Fruit fly (Drosophila melanogaster) whole organism, embryonic: Measurements from ENCODE around the gene CG43755.

Source experiments
- Atf6 ChIP-seq: fragments of 200-800 bp; sonication (Bioruptor generic); IDR thresholded peaks from 2 replicates; pipeline ENCODE4 v1.3.6; 2022; ENCODE audit warnings: missing biosample characterization, missing genetic modification characterization
- Bteb2 ChIP-seq: fragments of 200-800 bp; sonication (Bioruptor generic); optimal IDR thresholded peaks from 2 replicates; lab custom pipeline; 2016; ENCODE audit warnings: missing biosample characterization, missing genetic modification characterization
- CG10209 ChIP-seq: fragments of 200-800 bp; sonication (Bioruptor generic); optimal IDR thresholded peaks from 3 replicates; lab custom pipeline; 2017; ENCODE audit warnings: missing biosample characterization, mild to moderate bottlenecking, missing genetic modification characterization, missing genetic modification reagents
- CG12236 ChIP-seq: fragments of 200-800 bp; sonication (Bioruptor generic); optimal IDR thresholded peaks from 2 replicates; lab custom pipeline; 2016; ENCODE audit warnings: missing biosample characterization, missing genetic modification characterization
- CG12299 ChIP-seq: fragments of 200-800 bp; sonication (Bioruptor generic); optimal IDR thresholded peaks from 2 replicates; lab custom pipeline; 2018; ENCODE audit warnings: missing biosample characterization, mild to moderate bottlenecking, missing genetic modification characterization
- CG12391 ChIP-seq: fragments of 200-800 bp; sonication (Bioruptor generic); optimal IDR thresholded peaks from 3 replicates; lab custom pipeline; 2018; ENCODE audit warnings: missing biosample characterization, mild to moderate bottlenecking, missing genetic modification characterization, moderate library complexity
- CG13775 ChIP-seq: fragments of 200-800 bp; sonication (Bioruptor generic); optimal IDR thresholded peaks from 3 replicates; lab custom pipeline; 2017; ENCODE audit warnings: missing biosample characterization, mild to moderate bottlenecking, missing genetic modification characterization
- CG1529 ChIP-seq: fragments of 200-800 bp; sonication (Bioruptor generic); optimal IDR thresholded peaks from 3 replicates; lab custom pipeline; 2018; ENCODE audit warnings: missing biosample characterization, missing genetic modification characterization
- CG17186 ChIP-seq: fragments of 200-800 bp; sonication (Bioruptor generic); optimal IDR thresholded peaks from 3 replicates; lab custom pipeline; 2017; ENCODE audit warnings: missing biosample characterization, missing genetic modification reagents, missing genetic modification characterization
- CG3065 ChIP-seq: fragments of 200-800 bp; sonication (Bioruptor generic); optimal IDR thresholded peaks from 2 replicates; lab custom pipeline; 2016; ENCODE audit warnings: missing biosample characterization, missing genetic modification characterization
- CG31388 ChIP-seq: fragments of 200-800 bp; sonication (Bioruptor generic); optimal IDR thresholded peaks from 2 replicates; lab custom pipeline; 2016; ENCODE audit warnings: missing biosample characterization, missing genetic modification characterization
- CG32772 ChIP-seq: fragments of 200-800 bp; sonication (Bioruptor generic); IDR thresholded peaks from 2 replicates; pipeline ENCODE4 v1.3.6; 2022; ENCODE audit warnings: missing biosample characterization, missing genetic modification characterization
- CG34422 ChIP-seq: fragments of 200-800 bp; sonication (Bioruptor generic); IDR thresholded peaks from 3 replicates; pipeline ENCODE4 v1.3.6; 2022; ENCODE audit warnings: missing biosample characterization, missing genetic modification characterization
- CG8089 ChIP-seq: fragments of 200-800 bp; sonication (Bioruptor generic); optimal IDR thresholded peaks from 3 replicates; lab custom pipeline; 2016; ENCODE audit warnings: missing biosample characterization, missing genetic modification characterization
- CG8944 ChIP-seq: fragments of 200-800 bp; sonication (Bioruptor generic); optimal IDR thresholded peaks from 3 replicates; lab custom pipeline; 2016; ENCODE audit warnings: missing biosample characterization, missing genetic modification characterization
- CG9727 ChIP-seq: fragments of 200-800 bp; sonication (Bioruptor generic); optimal IDR thresholded peaks from 3 replicates; lab custom pipeline; 2017; ENCODE audit warnings: missing biosample characterization, mild to moderate bottlenecking, missing genetic modification characterization
- Camta ChIP-seq: fragments of 200-800 bp; sonication (Bioruptor generic); optimal IDR thresholded peaks from 2 replicates; lab custom pipeline; 2016; ENCODE audit warnings: missing biosample characterization, missing genetic modification characterization
- Chrac-16 ChIP-seq: fragments of 200-800 bp; sonication (Bioruptor generic); optimal IDR thresholded peaks from 3 replicates; lab custom pipeline; 2016; ENCODE audit warnings: missing biosample characterization, missing genetic modification characterization
- D19B ChIP-seq: fragments of 200-800 bp; sonication (Bioruptor generic); optimal IDR thresholded peaks from 2 replicates; lab custom pipeline; 2017; ENCODE audit warnings: missing biosample characterization, mild to moderate bottlenecking, missing genetic modification characterization
- Drgx ChIP-seq: fragments of 200-800 bp; sonication (Bioruptor generic); IDR thresholded peaks from 2 replicates; pipeline ENCODE4 v1.3.6; 2022; ENCODE audit warnings: missing biosample characterization, missing genetic modification characterization
- ERR ChIP-seq: fragments of 200-800 bp; sonication (Bioruptor generic); optimal IDR thresholded peaks from 2 replicates; lab custom pipeline; 2016; ENCODE audit warnings: missing biosample characterization, missing genetic modification characterization
- HLH4C ChIP-seq: fragments of 200-800 bp; sonication (Bioruptor generic); IDR thresholded peaks from 3 replicates; pipeline ENCODE4 v1.3.6; 2022; ENCODE audit warnings: missing biosample characterization, missing genetic modification characterization; ENCODE audit not compliant: partially characterized antibody
- Hmx ChIP-seq: fragments of 200-800 bp; sonication (Bioruptor generic); optimal IDR thresholded peaks from 2 replicates; lab custom pipeline; 2016; ENCODE audit warnings: missing biosample characterization, missing genetic modification characterization
- Kr ChIP-seq: fragments of 200-800 bp; sonication (Bioruptor generic); optimal IDR thresholded peaks from 2 replicates; lab custom pipeline; 2017; ENCODE audit warnings: missing biosample characterization, mild to moderate bottlenecking, missing genetic modification characterization
- Nf-YC ChIP-seq: fragments of 200-800 bp; optimal IDR thresholded peaks from 3 replicates; lab custom pipeline; 2019; ENCODE audit warnings: missing biosample characterization, mild to moderate bottlenecking, missing genetic modification characterization, moderate library complexity
- Opbp ChIP-seq: fragments of 200-800 bp; sonication (Bioruptor generic); IDR thresholded peaks from 3 replicates; pipeline ENCODE4 v1.3.6; 2022; ENCODE audit warnings: missing biosample characterization, missing genetic modification characterization; ENCODE audit not compliant: partially characterized antibody
- TFAM ChIP-seq: fragments of 200-800 bp; sonication (Bioruptor generic); optimal IDR thresholded peaks from 2 replicates; lab custom pipeline; 2017; ENCODE audit warnings: missing biosample characterization, missing genetic modification characterization, inconsistent platforms
- aop ChIP-seq: fragments of 200-800 bp; sonication (Bioruptor generic); IDR thresholded peaks from 2 replicates; pipeline ENCODE4 v1.3.6; 2022; ENCODE audit warnings: missing biosample characterization, missing genetic modification characterization
- az2 ChIP-seq: fragments of 200-800 bp; sonication (Bioruptor generic); optimal IDR thresholded peaks from 3 replicates; lab custom pipeline; 2016; ENCODE audit warnings: missing biosample characterization, missing genetic modification characterization
- btn ChIP-seq: fragments of 200-800 bp; sonication (Bioruptor generic); optimal IDR thresholded peaks from 2 replicates; lab custom pipeline; 2016; ENCODE audit warnings: missing biosample characterization, missing genetic modification characterization
- croc ChIP-seq: fragments of 200-800 bp; sonication (Bioruptor generic); conservative IDR thresholded peaks from 3 replicates; pipeline ENCODE4 v1.3.6; 2022; ENCODE audit warnings: missing biosample characterization, missing genetic modification characterization
- crp ChIP-seq, 2 experiments: fragments of 200-800 bp; sonication (Bioruptor generic); optimal IDR thresholded peaks; 2 replicates in 1 of 2; 3 replicates in 1 of 2; lab custom pipeline; 2017; ENCODE audit warnings: missing biosample characterization in 2 of 2, missing genetic modification characterization in 2 of 2, mild to moderate bottlenecking in 1 of 2, moderate library complexity in 1 of 2
- ems ChIP-seq: fragments of 200-800 bp; sonication (Bioruptor generic); optimal IDR thresholded peaks from 3 replicates; lab custom pipeline; 2016; ENCODE audit warnings: missing biosample characterization, missing genetic modification characterization
- eyg ChIP-seq: fragments of 200-800 bp; sonication (Bioruptor generic); optimal IDR thresholded peaks from 3 replicates; lab custom pipeline; 2016; ENCODE audit warnings: missing biosample characterization, missing genetic modification characterization
- gcm ChIP-seq: fragments of 200-800 bp; sonication (Bioruptor generic); optimal IDR thresholded peaks from 2 replicates; lab custom pipeline; 2019; ENCODE audit warnings: missing biosample characterization, mild to moderate bottlenecking, missing genetic modification characterization, moderate library complexity
- gt ChIP-seq: fragments of 200-800 bp; sonication (Bioruptor generic); IDR thresholded peaks from 2 replicates; pipeline ENCODE4 v1.3.6; 2022; ENCODE audit warnings: missing biosample characterization, missing genetic modification characterization
- jing ChIP-seq: fragments of 200-800 bp; sonication (Bioruptor generic); optimal IDR thresholded peaks from 2 replicates; lab custom pipeline; 2018; ENCODE audit warnings: missing biosample characterization, mild to moderate bottlenecking, missing genetic modification characterization
- klu ChIP-seq: fragments of 200-800 bp; sonication (Bioruptor generic); IDR thresholded peaks from 2 replicates; pipeline ENCODE4 v1.3.6; 2022; ENCODE audit warnings: missing biosample characterization, missing genetic modification characterization
- pho ChIP-seq: fragments of 200-800 bp; sonication (Bioruptor generic); optimal IDR thresholded peaks from 2 replicates; lab custom pipeline; 2016; ENCODE audit warnings: missing biosample characterization, missing genetic modification characterization
- rib ChIP-seq: fragments of 200-800 bp; sonication (Bioruptor generic); IDR thresholded peaks from 2 replicates; pipeline ENCODE4 v1.3.6; 2022; ENCODE audit warnings: missing biosample characterization, missing genetic modification characterization
- sc ChIP-seq, 3 experiments: fragments of >200 bp in 2 of 3; fragments of 200-800 bp in 1 of 3; sonication (Bioruptor generic) in 1 of 3; optimal IDR thresholded peaks; 2 replicates in 2 of 3; 3 replicates in 1 of 3; lab custom pipeline; 2017; ENCODE audit warnings: mild to moderate bottlenecking in 1 of 3, missing biosample characterization in 1 of 3, missing genetic modification characterization in 1 of 3, missing genetic modification reagents in 1 of 3
- sob ChIP-seq: fragments of 200-800 bp; sonication (Bioruptor generic); IDR thresholded peaks from 2 replicates; pipeline ENCODE4 v1.3.6; 2022; ENCODE audit warnings: missing biosample characterization, missing genetic modification characterization
- ssp ChIP-seq: fragments of 200-800 bp; sonication (Bioruptor generic); IDR thresholded peaks from 2 replicates; pipeline ENCODE4 v1.3.6; 2022; ENCODE audit warnings: missing biosample characterization, missing genetic modification characterization
- stc ChIP-seq: fragments of 200-800 bp; sonication (Bioruptor generic); IDR thresholded peaks from 2 replicates; pipeline ENCODE4 v1.3.6; 2022; ENCODE audit warnings: missing biosample characterization, missing genetic modification characterization
- tio ChIP-seq: fragments of 200-800 bp; sonication (Bioruptor generic); optimal IDR thresholded peaks from 2 replicates; lab custom pipeline; 2017; ENCODE audit warnings: missing biosample characterization, missing genetic modification characterization, inconsistent platforms
- tll ChIP-seq, 2 experiments: fragments of 200-800 bp in 1 of 2; fragments of >200 bp in 1 of 2; sonication (Bioruptor generic) in 1 of 2; optimal IDR thresholded peaks; 2 replicates each; lab custom pipeline; 2017 to 2019; ENCODE audit warnings: missing biosample characterization in 2 of 2, missing genetic modification characterization in 2 of 2, mild to moderate bottlenecking in 1 of 2, moderate library complexity in 1 of 2
- tna ChIP-seq: fragments of 200-800 bp; sonication (Bioruptor generic); IDR thresholded peaks from 2 replicates; pipeline ENCODE4 v1.3.6; 2022; ENCODE audit warnings: missing biosample characterization, missing genetic modification characterization; ENCODE audit not compliant: partially characterized antibody
- vnd ChIP-seq: fragments of 200-800 bp; sonication (Bioruptor generic); IDR thresholded peaks from 3 replicates; pipeline ENCODE4 v1.3.6; 2022; ENCODE audit warnings: missing biosample characterization, missing genetic modification characterization; ENCODE audit not compliant: partially characterized antibody
- yki ChIP-seq: fragments of >200 bp; optimal IDR thresholded peaks from 3 replicates; lab custom pipeline; 2018

CG43755 gene

dm6 chr2L:297480-298284 lies 31.9 kb downstream of the CG43755 start, which contains the start of gene Pi3K21B (continued):
- TF ChIP-seq stc (GFP tag; lab: Robert Waterston, UW) (peak; percentile 66), yki (lab: Kevin White, UChicago) (no peak), CG12391 (tag; lab: Kevin White, UChicago) (peak; percentile 93), sc (optimal IDR thresholded peaks at IDR 0.05; lab: Kevin White, UChicago) (no peak), sc (GFP tag; optimal IDR thresholded peaks at IDR 0.05; lab: Kevin White, UChicago) (peak; percentile 85), Chrac-16 (peak; percentile 92), pho (GFP tag; lab: Kevin White, UChicago) (peak; percentile 90), tll (GFP tag; optimal IDR thresholded peaks at IDR 0.05; lab: Kevin White, UChicago) (no peak), ERR (GFP tag; lab: Kevin White, UChicago) (peak; percentile 81), ssp (GFP tag; lab: Robert Waterston, UW) (peak; percentile 84), gcm (GFP tag; lab: Kevin White, UChicago) (peak; percentile 74), tio (GFP tag; lab: Kevin White, UChicago) (peak; percentile 93), Opbp (GFP tag; lab: Robert Waterston, UW) (peak; percentile 54; the same call in 1 of the 3 replicates), az2 (GFP tag; lab: Kevin White, UChicago) (peak; percentile 87), CG3065 (GFP tag; lab: Kevin White, UChicago) (peak; percentile 70), CG10209 (peak; percentile 92), CG8944 (GFP tag; lab: Kevin White, UChicago) (peak; percentile 93), Hmx (GFP tag; lab: Kevin White, UChicago) (peak; percentile 58), TFAM (GFP tag; lab: Kevin White, UChicago) (no peak), CG1529 (GFP tag; lab: Kevin White, UChicago) (peak; percentile 76), CG34422 (GFP tag; lab: Robert Waterston, UW) (no peak; the same call in 1 of the 3 replicates), D19B (GFP tag; lab: Kevin White, UChicago) (peak; percentile 68), sob (peak; percentile 93), Bteb2 (peak; percentile 83), Nf-YC (tag; lab: Kevin White, UChicago) (peak; percentile 86), CG8089 (GFP tag; lab: Kevin White, UChicago) (peak; percentile 88), CG13775 (peak; percentile 95), Camta (peak; percentile 90), gt (0 out of 2 replicates have a peak, but pooled peaks have one; percentile 56), CG9727 (peak; percentile 87), CG17186 (GFP tag; lab: Kevin White, UChicago) (peak; percentile 87), CG31388 (GFP tag; lab: Kevin White, UChicago) (peak; percentile 82), HLH4C (GFP tag; lab: Robert Waterston, UW) (no peak), jing (peak; percentile 43), CG12299 (tag; lab: Kevin White, UChicago) (peak; percentile 79), tna (no peak), btn (GFP tag; lab: Kevin White, UChicago) (peak; percentile 69), klu (peak; percentile 77), Drgx (peak; percentile 56), ems (GFP tag; lab: Kevin White, UChicago) (peak; percentile 93), crp (GFP tag; optimal IDR thresholded peaks at IDR 0.05; lab: Kevin White, UChicago) (peak in 1 of 2 experiments; percentile 31), eyg (GFP tag; lab: Kevin White, UChicago) (peak; percentile 78), Kr (GFP tag; lab: Kevin White, UChicago) (no peak), rib (peak; percentile 51; the same call in 1 of the 2 replicates), vnd (GFP tag; lab: Robert Waterston, UW) (no peak), aop (peak; percentile 57), CG32772 (GFP tag; lab: Robert Waterston, UW) (peak; percentile 82), croc (GFP tag; lab: Robert Waterston, UW) (peak; percentile 67), CG12236 (GFP tag; lab: Kevin White, UChicago) (peak; percentile 77), Atf6 (GFP tag; lab: Robert Waterston, UW) (peak; percentile 82)
